Worm (Caenorhabditis elegans) whole organism, L4 larva: ENCODE results near the gene usip-1.

Source experiments
- F26F4.8 ChIP-seq: fragments of 200-800 bp; sonication (Bioruptor generic); conservative IDR thresholded peaks from 2 replicates; pipeline ENCODE4 v1.3.6; 2022; ENCODE audit warnings: missing genetic modification characterization, missing compliant biosample characterization
- F37D6.2 ChIP-seq: sonication (generic microtip); optimal IDR thresholded peaks from 2 replicates; lab custom pipeline; 2016; ENCODE audit warnings: mild to moderate bottlenecking, missing genetic modification characterization, missing compliant biosample characterization
- F44E2.7 ChIP-seq: fragments of 200-800 bp; sonication (Bioruptor generic); IDR thresholded peaks from 2 replicates; pipeline ENCODE4 v2.1.2; 2022; ENCODE audit warnings: missing genetic modification characterization, missing compliant biosample characterization
- T20F7.1 ChIP-seq: fragments of 200-800 bp; sonication (Bioruptor generic); optimal IDR thresholded peaks from 2 replicates; lab custom pipeline; 2018; ENCODE audit warnings: mild to moderate bottlenecking, missing genetic modification characterization, missing compliant biosample characterization
- Y105C5A.15 ChIP-seq: fragments of 200-800 bp; sonication (Bioruptor generic); IDR thresholded peaks from 2 replicates; pipeline ENCODE4 v1.3.6; 2022; ENCODE audit warnings: missing genetic modification characterization, missing compliant biosample characterization
- aha-1 ChIP-seq: fragments of 150-350 bp; peaks from one replicate; lab custom pipeline; 2014; ENCODE audit warnings: missing biosample characterization, missing genetic modification characterization
- aly-2 ChIP-seq: sonication (generic microtip); optimal IDR thresholded peaks from 2 replicates; lab custom pipeline; 2018; ENCODE audit warnings: missing biosample characterization, missing genetic modification characterization
- ama-1 ChIP-seq: fragments of 150-350 bp; optimal IDR thresholded peaks from 2 replicates; lab custom pipeline; 2014; ENCODE audit warnings: inconsistent platforms, mixed read lengths
- attf-4 ChIP-seq: sonication (generic microtip); optimal IDR thresholded peaks from 3 replicates; lab custom pipeline; 2017; ENCODE audit warnings: missing biosample characterization, missing genetic modification characterization
- ceh-82 ChIP-seq: sonication (generic microtip); optimal IDR thresholded peaks from 2 replicates; lab custom pipeline; 2017; ENCODE audit warnings: missing biosample characterization, missing genetic modification characterization
- ces-1 ChIP-seq: fragments of 150-350 bp; sonication (generic microtip); optimal IDR thresholded peaks from 4 replicates; lab custom pipeline; 2014; ENCODE audit warnings: missing biosample characterization, missing genetic modification reagents, missing genetic modification characterization
- ctbp-1 ChIP-seq: fragments of 200-800 bp; sonication (Bioruptor generic); IDR thresholded peaks from 2 replicates; pipeline ENCODE4 v1.3.6; 2022; ENCODE audit warnings: missing genetic modification reagents, missing genetic modification characterization, missing compliant biosample characterization
- daf-8 ChIP-seq: fragments of 200-800 bp; sonication (Bioruptor generic); IDR thresholded peaks from 2 replicates; pipeline ENCODE4 v1.3.6; 2022; ENCODE audit warnings: missing genetic modification characterization, missing compliant biosample characterization
- dmd-8 ChIP-seq: fragments of 200-800 bp; sonication (Bioruptor generic); IDR thresholded peaks from 2 replicates; pipeline ENCODE4 v1.3.6; 2022; ENCODE audit warnings: missing genetic modification characterization, missing compliant biosample characterization
- duxl-1 ChIP-seq: sonication (generic microtip); optimal IDR thresholded peaks from 2 replicates; lab custom pipeline; 2016; ENCODE audit warnings: mild to moderate bottlenecking, missing genetic modification characterization, moderate library complexity, missing compliant biosample characterization; ENCODE audit not compliant: poor library complexity
- egl-27 ChIP-seq: sonication (generic microtip); optimal IDR thresholded peaks from 3 replicates; lab custom pipeline; 2017; ENCODE audit warnings: missing biosample characterization, missing genetic modification reagents, missing genetic modification characterization
- fkh-10 ChIP-seq: fragments of 150-350 bp; optimal IDR thresholded peaks from 2 replicates; lab custom pipeline; 2014; ENCODE audit warnings: missing biosample characterization, missing genetic modification reagents, missing genetic modification characterization
- hif-1 ChIP-seq, 2 experiments: sonication (generic microtip); optimal IDR thresholded peaks; 2 replicates each; lab custom pipeline; 2016 to 2017; ENCODE audit warnings: missing compliant biosample characterization in 2 of 2, missing genetic modification characterization in 2 of 2, missing genetic modification reagents in 2 of 2, missing genotype in 2 of 2, mild to moderate bottlenecking in 1 of 2
- hlh-11 ChIP-seq: fragments of 200-800 bp; sonication (Bioruptor generic); optimal IDR thresholded peaks from 2 replicates; lab custom pipeline; 2018; ENCODE audit warnings: mild to moderate bottlenecking, missing genetic modification characterization, missing compliant biosample characterization
- hlh-30 ChIP-seq: sonication (generic microtip); optimal IDR thresholded peaks from 2 replicates; lab custom pipeline; 2017; ENCODE audit warnings: antibody characterized with exemption, mild to moderate bottlenecking, missing genetic modification characterization, missing compliant biosample characterization; ENCODE audit not compliant: insufficient read depth
- lsy-2 ChIP-seq, 2 experiments: fragments of 150-350 bp in 1 of 2; sonication (generic microtip) in 1 of 2; optimal IDR thresholded peaks; 2 replicates each; lab custom pipeline; 2014 to 2017; ENCODE audit warnings: missing biosample characterization in 2 of 2, missing genetic modification characterization in 2 of 2
- mdl-1 ChIP-seq, 2 experiments: fragments of 150-350 bp in 1 of 2; sonication (generic microtip) in 1 of 2; optimal IDR thresholded peaks; 2 replicates each; lab custom pipeline; 2014 to 2017; ENCODE audit warnings: missing biosample characterization in 2 of 2, missing genetic modification characterization in 2 of 2
- mep-1 ChIP-seq: fragments of 150-350 bp; sonication (generic microtip); optimal IDR thresholded peaks from 3 replicates; lab custom pipeline; 2014; ENCODE audit warnings: missing biosample characterization, missing genetic modification characterization
- mxl-3 ChIP-seq: fragments of 200-800 bp; sonication (Bioruptor generic); optimal IDR thresholded peaks from 2 replicates; lab custom pipeline; 2018; ENCODE audit warnings: mild to moderate bottlenecking, missing genetic modification characterization, missing compliant biosample characterization
- nhr-111 ChIP-seq: fragments of 200-800 bp; sonication (Bioruptor generic); optimal IDR thresholded peaks from 2 replicates; lab custom pipeline; 2018; ENCODE audit warnings: mild to moderate bottlenecking, missing genetic modification characterization, missing compliant biosample characterization
- nhr-237 ChIP-seq: sonication (generic microtip); optimal IDR thresholded peaks from 2 replicates; lab custom pipeline; 2017; ENCODE audit warnings: missing biosample characterization, missing genetic modification characterization
- nhr-28 ChIP-seq: fragments of 150-350 bp; optimal IDR thresholded peaks from 2 replicates; lab custom pipeline; 2014; ENCODE audit warnings: missing biosample characterization, missing genetic modification characterization
- nhr-48 ChIP-seq: sonication (generic microtip); optimal IDR thresholded peaks from 2 replicates; lab custom pipeline; 2016; ENCODE audit warnings: mild to moderate bottlenecking, missing genetic modification characterization, missing compliant biosample characterization
- pha-4 ChIP-seq, 2 experiments: fragments of 150-350 bp in 1 of 2; fragments of 200-800 bp in 1 of 2; sonication (Bioruptor generic) in 1 of 2; IDR thresholded peaks in 1 of 2; optimal IDR thresholded peaks in 1 of 2; 2 replicates each; pipeline versions ENCODE4 v1.3.6 to Lab custom; 2014 to 2022; ENCODE audit warnings: missing genetic modification characterization in 2 of 2, missing genetic modification reagents in 2 of 2, missing biosample characterization in 1 of 2, missing compliant biosample characterization in 1 of 2
- php-3 ChIP-seq: fragments of 200-800 bp; sonication (Bioruptor generic); IDR thresholded peaks from 2 replicates; pipeline ENCODE4 v1.3.6; 2022; ENCODE audit warnings: missing genetic modification reagents, missing genetic modification characterization, missing compliant biosample characterization
- rbr-2 ChIP-seq: sonication (generic microtip); optimal IDR thresholded peaks from 2 replicates; lab custom pipeline; 2016; ENCODE audit warnings: missing genotype, missing genetic modification characterization, missing compliant biosample characterization
- sdz-12 ChIP-seq: fragments of 200-800 bp; sonication (Bioruptor generic); optimal IDR thresholded peaks from 2 replicates; lab custom pipeline; 2018; ENCODE audit warnings: mild to moderate bottlenecking, missing genetic modification characterization, missing compliant biosample characterization
- set-16 ChIP-seq: fragments of 200-800 bp; sonication (Bioruptor generic); IDR thresholded peaks from 2 replicates; pipeline ENCODE4 v1.3.6; 2022; ENCODE audit warnings: missing genetic modification reagents, missing genetic modification characterization, missing compliant biosample characterization
- snpc-4 ChIP-seq: fragments of 150-350 bp; optimal IDR thresholded peaks from 2 replicates; lab custom pipeline; 2014; ENCODE audit warnings: missing biosample characterization, missing genetic modification characterization
- spr-1 ChIP-seq: sonication (generic microtip); optimal IDR thresholded peaks from 2 replicates; lab custom pipeline; 2016; ENCODE audit warnings: mild to moderate bottlenecking, missing genetic modification characterization, missing compliant biosample characterization
- unc-62 ChIP-seq, 3 experiments: fragments of 150-350 bp in 1 of 3; sonication (generic microtip); optimal IDR thresholded peaks in 2 of 3; peaks in 1 of 3; 1 replicate in 1 of 3; 2 replicates in 2 of 3; lab custom pipeline; 2014 to 2017; ENCODE audit warnings: missing biosample characterization in 3 of 3, missing genetic modification characterization in 3 of 3, missing genetic modification reagents in 3 of 3, missing genotype in 1 of 3

The usip-1 gene

ce11 chrV:12208678-12209077 lies 24.7 kb upstream of the usip-1 start (continued):
- TF ChIP-seq sdz-12 (GFP tag; lab: Kevin White, UChicago): no peak

ce11 chrV:12199474-12199873 lies 15.5 kb upstream of the usip-1 start:
- TF ChIP-seq lsy-2 (tag; optimal IDR thresholded peaks at IDR 0.05; lab: Kevin White, UChicago): peak in 1 of 2 experiments; percentile 4
- TF ChIP-seq hlh-11 (tag; lab: Kevin White, UChicago): peak; percentile 72
- peak; percentile 34 for TF ChIP-seq hlh-30 (tag; lab: Kevin White, UChicago)
- no peak for TF ChIP-seq nhr-111 (GFP tag; lab: Kevin White, UChicago)
- no peak for TF ChIP-seq aly-2 (tag; lab: Kevin White, UChicago)
- TF ChIP-seq hif-1 (tag; optimal IDR thresholded peaks at IDR 0.05; lab: Kevin White, UChicago): no peak
- TF ChIP-seq sdz-12 (GFP tag; lab: Kevin White, UChicago): no peak
- TF ChIP-seq fkh-10 (GFP tag; lab: Kevin White, UChicago): no peak
- peak; percentile 63 for TF ChIP-seq nhr-28 (tag; lab: Kevin White, UChicago)
- TF ChIP-seq mdl-1 (tag; optimal IDR thresholded peaks at IDR 0.05; lab: Kevin White, UChicago): peak in 1 of 2 experiments; percentile 57
- no peak for TF ChIP-seq snpc-4 (tag; lab: Kevin White, UChicago)
- TF ChIP-seq php-3 (GFP tag; lab: Robert Waterston, UW): 0 out of 2 replicates have a peak, but pooled peaks have one; percentile 14
- TF ChIP-seq nhr-48 (tag; lab: Kevin White, UChicago): peak; percentile 60
- peak; percentile 77 for TF ChIP-seq mxl-3 (GFP tag; lab: Kevin White, UChicago)

- TF ChIP-seq duxl-1 (tag; lab: Kevin White, UChicago) (no peak), ama-1 (lab: Kevin White, UChicago) (no peak), nhr-237 (tag; lab: Kevin White, UChicago) (no peak), rbr-2 (no peak), Y105C5A.15 (GFP tag; lab: Robert Waterston, UW) (no peak), ctbp-1 (GFP tag; lab: Robert Waterston, UW) (no peak), F26F4.8 (GFP tag; lab: Robert Waterston, UW) (no peak), egl-27 (no peak)
Measured at ce11 chrV:12198545-12198944, 14.6 kb upstream of the usip-1 start, which contains the start of gene lon-3. Gene lon-3 (minus strand): TSS chrV:12198645.

DNA sequence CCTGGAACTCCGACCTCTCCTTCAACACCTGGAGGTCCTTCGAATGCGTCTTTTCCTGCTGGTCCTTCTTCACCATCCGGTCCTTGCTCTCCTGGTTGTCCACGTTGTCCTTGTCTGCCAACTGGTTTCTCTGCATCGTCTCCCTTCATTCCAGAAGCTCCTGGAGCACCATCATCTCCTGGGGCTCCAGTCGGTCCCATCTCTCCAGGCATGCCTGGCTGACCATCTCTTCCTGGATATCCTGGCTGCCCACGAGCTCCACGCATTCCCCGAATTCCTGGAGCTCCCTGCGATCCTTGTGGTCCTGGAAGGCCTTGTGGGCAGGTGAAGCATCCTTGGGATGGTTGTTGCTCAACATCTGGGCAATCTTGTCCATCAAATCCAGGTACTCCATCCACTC lies 13.8 kb upstream of the usip-1 start:
- TF ChIP-seq nhr-111 (GFP tag; lab: Kevin White, UChicago) (no peak), set-16 (GFP tag; lab: Robert Waterston, UW) (peak; percentile 88), F37D6.2 (tag; lab: Kevin White, UChicago) (no peak), T20F7.1 (GFP tag; lab: Kevin White, UChicago) (no peak), attf-4 (tag; lab: Kevin White, UChicago) (no peak), ces-1 (GFP tag; lab: Kevin White, UChicago) (no peak), hlh-30 (tag; lab: Kevin White, UChicago) (no peak), ceh-82 (tag; lab: Kevin White, UChicago) (no peak), unc-62 (GFP tag; optimal IDR thresholded peaks at IDR 0.05 in 1 of 2; lab: Kevin White, UChicago) (peak in 1 of 2 experiments; percentile 61), unc-62 (tag; optimal IDR thresholded peaks at IDR 0.05; lab: Kevin White, UChicago) (no peak), mep-1 (tag; lab: Kevin White, UChicago) (no peak), pha-4 (GFP tag; IDR thresholded peaks at IDR 0.05; lab: Robert Waterston, UW) (no peak), pha-4 (tag; optimal IDR thresholded peaks at IDR 0.05; lab: Kevin White, UChicago) (no peak), aha-1 (tag; lab: Kevin White, UChicago) (peak; percentile 25), spr-1 (no peak), daf-8 (GFP tag; lab: Robert Waterston, UW) (no peak), dmd-8 (0 out of 2 replicates have a peak, but pooled peaks have one; percentile 11), F44E2.7 (GFP tag; lab: Robert Waterston, UW) (no peak)
- TF ChIP-seq, all 104 proteins: peak for 4
